Fruit fly (Drosophila melanogaster) S2 (cell line): ENCODE data around the gene SecCl.

Experiments used
- CG8478 ChIP-seq: fragments of >200 bp; optimal IDR thresholded peaks from 2 replicates; lab custom pipeline; 2018
- CTCF ChIP-seq, 2 experiments: fragments of >200 bp; optimal IDR thresholded peaks; 2 replicates each; lab custom pipeline; 2018

The SecCl gene

dm6 chr3L:17486130-17486529 lies 16.2 kb downstream of the SecCl start, which contains the start of gene CG6333:
TSS of gene CG6333 (minus strand) at chr3L:17486230.
- TF ChIP-seq CG8478 (lab: Kevin White, UChicago) (no peak), CTCF (optimal IDR thresholded peaks at IDR 0.05; lab: Kevin White, UChicago) (no peak)

- TF ChIP-seq CG8478 (lab: Kevin White, UChicago) = no peak
- no peak for TF ChIP-seq CTCF (optimal IDR thresholded peaks at IDR 0.05; lab: Kevin White, UChicago)
Observed at dm6 chr3L:17486794-17487726, 17.1 kb downstream of the SecCl start, which contains the start of gene Oatp74D. TSS of gene Oatp74D (plus strand) at chr3L:17487118.

- TF ChIP-seq CTCF (optimal IDR thresholded peaks at IDR 0.05; lab: Kevin White, UChicago) (no peak), CG8478 (lab: Kevin White, UChicago) (no peak)
Observed at dm6 chr3L:17488622-17489391, 18.9 kb downstream of the SecCl start.

dm6 chr3L:17491646-17492045 lies 21.7 kb downstream of the SecCl start:
- TF ChIP-seq CTCF (optimal IDR thresholded peaks at IDR 0.05; lab: Kevin White, UChicago) (no peak), CG8478 (lab: Kevin White, UChicago) (no peak)

- TF ChIP-seq CTCF (optimal IDR thresholded peaks at IDR 0.05; lab: Kevin White, UChicago) (no peak), CG8478 (lab: Kevin White, UChicago) (no peak)
Observed at dm6 chr3L:17493256-17493655, 23.3 kb downstream of the SecCl start.

dm6 chr3L:17493807-17494404 lies 24.0 kb downstream of the SecCl start:
- TF ChIP-seq CTCF (optimal IDR thresholded peaks at IDR 0.05; lab: Kevin White, UChicago) = no peak

dm6 chr3L:17494541-17494940 lies 24.6 kb downstream of the SecCl start, which contains the start of gene edin:
TSS of gene edin (plus strand) at chr3L:17494880.
- TF ChIP-seq CTCF (optimal IDR thresholded peaks at IDR 0.05; lab: Kevin White, UChicago) (no peak), CG8478 (lab: Kevin White, UChicago) (no peak)

- TF ChIP-seq CG8478 (lab: Kevin White, UChicago) = no peak
- no peak for TF ChIP-seq CTCF (optimal IDR thresholded peaks at IDR 0.05; lab: Kevin White, UChicago)
Observed at dm6 chr3L:17495266-17495961, 25.5 kb downstream of the SecCl start.

dm6 chr3L:17496012-17496411 lies 26.1 kb downstream of the SecCl start:
- TF ChIP-seq CTCF (optimal IDR thresholded peaks at IDR 0.05; lab: Kevin White, UChicago) = no peak
- no peak for TF ChIP-seq CG8478 (lab: Kevin White, UChicago)

- no peak for TF ChIP-seq CTCF (optimal IDR thresholded peaks at IDR 0.05; lab: Kevin White, UChicago)
- TF ChIP-seq CG8478 (lab: Kevin White, UChicago) = no peak
Observed at dm6 chr3L:17496871-17497492, 27.1 kb downstream of the SecCl start.

- no peak for TF ChIP-seq CG8478 (lab: Kevin White, UChicago)
- TF ChIP-seq CTCF (optimal IDR thresholded peaks at IDR 0.05; lab: Kevin White, UChicago) = no peak
Observed at dm6 chr3L:17497969-17498368, 28.0 kb downstream of the SecCl start.

- no peak for TF ChIP-seq CTCF (optimal IDR thresholded peaks at IDR 0.05; lab: Kevin White, UChicago)
- no peak for TF ChIP-seq CG8478 (lab: Kevin White, UChicago)
Observed at dm6 chr3L:17498952-17499710, 29.2 kb downstream of the SecCl start.
